Worm (Caenorhabditis elegans) whole organism, young adult: ENCODE measurements around the gene F47E1.2.

Experiments used
- B0019.2 ChIP-seq: fragments of 200-800 bp; sonication (Bioruptor generic); conservative IDR thresholded peaks from 2 replicates; pipeline ENCODE4 v1.3.6; 2022; ENCODE audit warnings: missing genetic modification reagents, missing genetic modification characterization, missing compliant biosample characterization
- B0035.1 ChIP-seq: sonication (generic microtip); optimal IDR thresholded peaks from 2 replicates; lab custom pipeline; 2016; ENCODE audit warnings: missing genetic modification characterization, mild to moderate bottlenecking, missing compliant biosample characterization, missing genotype, missing genetic modification reagents
- C17E4.6 ChIP-seq: fragments of 200-800 bp; sonication (Bioruptor generic); IDR thresholded peaks from 2 replicates; pipeline ENCODE4 v1.3.6; 2022; ENCODE audit warnings: missing genetic modification reagents, missing genetic modification characterization, missing compliant biosample characterization
- D2030.7 ChIP-seq: fragments of 200-800 bp; sonication (Bioruptor generic); IDR thresholded peaks from 2 replicates; pipeline ENCODE4 v1.3.6; 2022; ENCODE audit warnings: missing genetic modification reagents, missing genetic modification characterization, missing compliant biosample characterization
- F22D6.2 ChIP-seq: sonication (generic microtip); optimal IDR thresholded peaks from 2 replicates; lab custom pipeline; 2016; ENCODE audit warnings: mild to moderate bottlenecking, missing genetic modification characterization, missing compliant biosample characterization
- F37B4.10 ChIP-seq: fragments of 200-800 bp; sonication (Bioruptor generic); IDR thresholded peaks from 2 replicates; pipeline ENCODE4 v1.3.6; 2022; ENCODE audit warnings: missing genetic modification characterization, missing compliant biosample characterization
- F52B5.7 ChIP-seq: sonication (generic microtip); optimal IDR thresholded peaks from 2 replicates; lab custom pipeline; 2016; ENCODE audit warnings: mild to moderate bottlenecking, missing genetic modification characterization, missing compliant biosample characterization
- K11D2.4 ChIP-seq: fragments of 200-800 bp; sonication (Bioruptor generic); IDR thresholded peaks from 2 replicates; pipeline ENCODE4 v1.3.6; 2022; ENCODE audit warnings: missing genetic modification reagents, missing genetic modification characterization, missing compliant biosample characterization
- Y53G8AR.9 ChIP-seq: fragments of 200-800 bp; sonication (Bioruptor generic); conservative IDR thresholded peaks from 2 replicates; pipeline ENCODE4 v1.3.6; 2022; ENCODE audit warnings: missing genetic modification reagents, missing genetic modification characterization, missing compliant biosample characterization
- Y67H2A.10 ChIP-seq: fragments of 200-800 bp; sonication (Bioruptor generic); conservative IDR thresholded peaks from 2 replicates; pipeline ENCODE4 v1.3.6; 2022; ENCODE audit warnings: missing genetic modification reagents, missing genetic modification characterization, missing compliant biosample characterization
- akir-1 ChIP-seq: fragments of 200-800 bp; sonication (Bioruptor generic); optimal IDR thresholded peaks from 2 replicates; lab custom pipeline; 2018; ENCODE audit warnings: mild to moderate bottlenecking, missing genetic modification characterization, moderate library complexity, missing compliant biosample characterization
- atf-7 ChIP-seq: sonication (generic microtip); optimal IDR thresholded peaks from 2 replicates; lab custom pipeline; 2017; ENCODE audit warnings: mild to moderate bottlenecking, missing genetic modification characterization, missing compliant biosample characterization
- attf-3 ChIP-seq: fragments of 200-800 bp; sonication (Bioruptor generic); conservative IDR thresholded peaks from 2 replicates; pipeline ENCODE4 v1.3.6; 2022; ENCODE audit warnings: missing genetic modification reagents, missing genetic modification characterization, missing compliant biosample characterization
- attf-6 ChIP-seq: fragments of 200-800 bp; sonication (Bioruptor generic); IDR thresholded peaks from 2 replicates; pipeline ENCODE4 v1.3.6; 2022; ENCODE audit warnings: missing genetic modification reagents, missing genetic modification characterization, missing compliant biosample characterization
- bed-1 ChIP-seq: fragments of 200-800 bp; sonication (Bioruptor generic); IDR thresholded peaks from 2 replicates; pipeline ENCODE4 v1.3.6; 2022; ENCODE audit warnings: missing genetic modification reagents, missing genetic modification characterization, missing compliant biosample characterization
- bed-2 ChIP-seq: fragments of 200-800 bp; sonication (Bioruptor generic); IDR thresholded peaks from 2 replicates; pipeline ENCODE4 v1.3.6; 2022; ENCODE audit warnings: missing genetic modification reagents, missing genetic modification characterization, missing compliant biosample characterization
- cebp-2 ChIP-seq: fragments of 200-800 bp; sonication (Bioruptor generic); IDR thresholded peaks from 2 replicates; pipeline ENCODE4 v1.3.6; 2022; ENCODE audit warnings: missing genetic modification characterization, missing compliant biosample characterization
- ceh-100 ChIP-seq: fragments of 200-800 bp; sonication (Bioruptor generic); IDR thresholded peaks from 2 replicates; pipeline ENCODE4 v1.3.6; 2022; ENCODE audit warnings: missing genetic modification reagents, missing genetic modification characterization, missing compliant biosample characterization
- ceh-79 ChIP-seq: sonication (generic microtip); optimal IDR thresholded peaks from 2 replicates; lab custom pipeline; 2017; ENCODE audit warnings: mild to moderate bottlenecking, missing genetic modification characterization, missing compliant biosample characterization
- dox-1 ChIP-seq: fragments of 200-800 bp; sonication (Bioruptor generic); IDR thresholded peaks from 2 replicates; pipeline ENCODE4 v1.3.6; 2022; ENCODE audit warnings: missing genetic modification reagents, missing genetic modification characterization, missing compliant biosample characterization
- efl-1 ChIP-seq: fragments of 150-350 bp; optimal IDR thresholded peaks from 2 replicates; lab custom pipeline; 2014; ENCODE audit warnings: missing biosample characterization, missing genetic modification reagents, missing genetic modification characterization
- egl-44 ChIP-seq: fragments of 200-800 bp; sonication (Bioruptor generic); IDR thresholded peaks from 2 replicates; pipeline ENCODE4 v1.3.6; 2022; ENCODE audit warnings: missing genetic modification reagents, missing genetic modification characterization, missing compliant biosample characterization
- egrh-3 ChIP-seq: fragments of 200-800 bp; sonication (Bioruptor generic); IDR thresholded peaks from 2 replicates; pipeline ENCODE4 v1.3.6; 2022; ENCODE audit warnings: missing genetic modification reagents, missing genetic modification characterization, missing compliant biosample characterization
- hrde-1 ChIP-seq: sonication (generic microtip); optimal IDR thresholded peaks from 2 replicates; lab custom pipeline; 2016; ENCODE audit warnings: missing genetic modification characterization, mild to moderate bottlenecking, missing compliant biosample characterization, moderate library complexity, missing genotype, missing genetic modification reagents, borderline replicate concordance
- hsf-1 ChIP-seq: fragments of 200-800 bp; sonication (Bioruptor generic); IDR thresholded peaks from 2 replicates; pipeline ENCODE4 v1.3.6; 2022; ENCODE audit warnings: missing genetic modification reagents, missing genetic modification characterization, missing compliant biosample characterization
- lag-1 ChIP-seq: fragments of 200-800 bp; sonication (Bioruptor generic); IDR thresholded peaks from 2 replicates; pipeline ENCODE4 v1.3.6; 2022; ENCODE audit warnings: missing genetic modification reagents, missing genetic modification characterization, missing compliant biosample characterization
- lin-35 ChIP-seq, 3 experiments: fragments of 150-350 bp in 2 of 3; sonication (generic microtip) in 1 of 3; optimal IDR thresholded peaks; 2 replicates each; lab custom pipeline; 2014 to 2018; ENCODE audit warnings: missing biosample characterization in 3 of 3, missing genetic modification characterization in 3 of 3, missing genetic modification reagents in 3 of 3
- lin-54 ChIP-seq: fragments of 200-800 bp; sonication (Bioruptor generic); optimal IDR thresholded peaks from 2 replicates; lab custom pipeline; 2018; ENCODE audit warnings: mild to moderate bottlenecking, missing genetic modification characterization, missing compliant biosample characterization
- madf-6 ChIP-seq: fragments of 200-800 bp; sonication (Bioruptor generic); IDR thresholded peaks from 2 replicates; pipeline ENCODE4 v1.3.6; 2022; ENCODE audit warnings: missing genetic modification reagents, missing genetic modification characterization, missing compliant biosample characterization
- madf-8 ChIP-seq: fragments of 200-800 bp; sonication (Bioruptor generic); conservative IDR thresholded peaks from 2 replicates; pipeline ENCODE4 v1.3.6; 2022; ENCODE audit warnings: missing genetic modification reagents, missing genetic modification characterization, missing compliant biosample characterization
- mes-4 ChIP-seq: sonication (generic microtip); optimal IDR thresholded peaks from 2 replicates; lab custom pipeline; 2016; ENCODE audit warnings: missing genotype, missing genetic modification characterization, missing compliant biosample characterization
- mxl-1 ChIP-seq: sonication (generic microtip); optimal IDR thresholded peaks from 2 replicates; lab custom pipeline; 2016; ENCODE audit warnings: missing genetic modification characterization, missing compliant biosample characterization
- nfya-1 ChIP-seq: sonication (generic microtip); optimal IDR thresholded peaks from 2 replicates; lab custom pipeline; 2017; ENCODE audit warnings: antibody characterized with exemption, missing compliant biosample characterization, missing genetic modification characterization, borderline replicate concordance; ENCODE audit not compliant: insufficient read depth
- nhr-27 ChIP-seq: fragments of 200-800 bp; sonication (Bioruptor generic); optimal IDR thresholded peaks from 2 replicates; lab custom pipeline; 2018; ENCODE audit warnings: mild to moderate bottlenecking, missing genetic modification characterization, moderate library complexity, missing compliant biosample characterization
- nhr-90 ChIP-seq: sonication (generic microtip); optimal IDR thresholded peaks from 2 replicates; lab custom pipeline; 2016; ENCODE audit warnings: missing genotype, mild to moderate bottlenecking, missing genetic modification characterization, missing compliant biosample characterization
- pha-4 ChIP-seq: fragments of 150-350 bp; sonication (generic microtip); optimal IDR thresholded peaks from 2 replicates; lab custom pipeline; 2014; ENCODE audit warnings: missing biosample characterization, missing genetic modification reagents, missing genetic modification characterization
- rec-8 ChIP-seq, 2 experiments: sonication (generic microtip); optimal IDR thresholded peaks; 2 replicates each; lab custom pipeline; 2016; ENCODE audit warnings: mild to moderate bottlenecking in 2 of 2, missing genetic modification characterization in 2 of 2, missing genetic modification reagents in 2 of 2, missing genotype in 2 of 2, missing biosample characterization in 1 of 2, missing compliant biosample characterization in 1 of 2, moderate library complexity in 1 of 2
- sdz-38 ChIP-seq: sonication (generic microtip); optimal IDR thresholded peaks from 2 replicates; lab custom pipeline; 2016; ENCODE audit warnings: missing genotype, missing genetic modification characterization, missing compliant biosample characterization
- snpc-1.1 ChIP-seq: sonication (generic microtip); optimal IDR thresholded peaks from 2 replicates; lab custom pipeline; 2017; ENCODE audit warnings: missing genetic modification characterization, mild to moderate bottlenecking, missing compliant biosample characterization, antibody characterized with exemption, moderate library complexity, missing genotype, missing genetic modification reagents; ENCODE audit not compliant: insufficient read depth
- snpc-1.3 ChIP-seq: sonication (generic microtip); optimal IDR thresholded peaks from 2 replicates; lab custom pipeline; 2017; ENCODE audit warnings: missing genetic modification characterization, mild to moderate bottlenecking, missing compliant biosample characterization, antibody characterized with exemption, moderate library complexity, missing genotype, missing genetic modification reagents; ENCODE audit not compliant: insufficient read depth
- sptf-2 ChIP-seq: fragments of 200-800 bp; sonication (Bioruptor generic); optimal IDR thresholded peaks from 2 replicates; lab custom pipeline; 2018; ENCODE audit warnings: mild to moderate bottlenecking, missing genetic modification characterization, missing compliant biosample characterization
- tbp1 ChIP-seq: fragments of 200-800 bp; sonication (Bioruptor generic); optimal IDR thresholded peaks from 2 replicates; lab custom pipeline; 2018; ENCODE audit warnings: mild to moderate bottlenecking, missing genetic modification characterization, missing compliant biosample characterization
- unc-130 ChIP-seq: sonication (generic microtip); optimal IDR thresholded peaks from 2 replicates; lab custom pipeline; 2016; ENCODE audit warnings: missing genetic modification reagents, missing genetic modification characterization, missing compliant biosample characterization
- zim-3 ChIP-seq: sonication (generic microtip); optimal IDR thresholded peaks from 2 replicates; lab custom pipeline; 2017; ENCODE audit warnings: mild to moderate bottlenecking, missing genetic modification characterization, moderate library complexity, missing compliant biosample characterization
- ztf-22 ChIP-seq: fragments of 200-800 bp; sonication (Bioruptor generic); optimal IDR thresholded peaks from 2 replicates; lab custom pipeline; 2018; ENCODE audit warnings: mild to moderate bottlenecking, missing genetic modification characterization, moderate library complexity, missing compliant biosample characterization
- ztf-26 ChIP-seq: sonication (generic microtip); optimal IDR thresholded peaks from 2 replicates; lab custom pipeline; 2017; ENCODE audit warnings: missing genetic modification characterization, missing compliant biosample characterization
- ztf-3 ChIP-seq: fragments of 200-800 bp; sonication (Bioruptor generic); optimal IDR thresholded peaks from 2 replicates; lab custom pipeline; 2018; ENCODE audit warnings: mild to moderate bottlenecking, missing genetic modification characterization, missing compliant biosample characterization

The F47E1.2 gene

DNA sequence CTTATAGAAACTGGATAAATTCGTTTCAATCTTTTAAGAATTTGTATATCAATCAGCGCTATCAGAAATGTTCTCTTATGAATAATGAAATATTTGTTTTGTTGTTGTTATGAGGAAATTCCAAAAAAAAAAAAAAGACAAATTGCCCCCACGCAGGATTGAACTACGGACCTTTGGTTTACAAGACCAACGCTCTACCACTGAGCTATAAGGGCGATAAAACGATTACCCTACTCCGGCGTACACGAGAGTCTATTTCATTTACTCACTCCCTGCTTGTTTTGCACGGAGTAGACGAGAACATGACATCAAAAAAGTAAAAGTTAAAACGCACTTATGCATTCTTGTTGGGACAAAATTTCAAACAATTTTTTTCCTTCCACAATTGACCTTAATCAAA is 33.2 kb upstream of the F47E1.2 start (continued):
- TF ChIP-seq hrde-1 (tag; lab: Kevin White, UChicago) (no peak), efl-1 (peak; percentile 11), sptf-2 (GFP tag; lab: Kevin White, UChicago) (peak; percentile 76), mxl-1 (tag; lab: Kevin White, UChicago) (peak; percentile 76), ztf-3 (GFP tag; lab: Kevin White, UChicago) (no peak), pha-4 (tag; lab: Kevin White, UChicago) (no peak), lin-54 (GFP tag; lab: Kevin White, UChicago) (peak; percentile 35), ceh-100 (GFP tag; lab: Robert Waterston, UW) (peak; percentile 64), F52B5.7 (tag; lab: Kevin White, UChicago) (no peak), dox-1 (GFP tag; lab: Robert Waterston, UW) (no peak; the same call in 1 of the 2 replicates), madf-6 (GFP tag; lab: Robert Waterston, UW) (no peak), sdz-38 (tag; lab: Kevin White, UChicago) (peak; percentile 19), akir-1 (GFP tag; lab: Kevin White, UChicago) (no peak), zim-3 (peak; percentile 64), Y67H2A.10 (no peak), bed-2 (GFP tag; lab: Robert Waterston, UW) (0 out of 2 replicates have a peak, but pooled peaks have one; percentile 56), ztf-26 (tag; lab: Kevin White, UChicago) (peak; percentile 27), F22D6.2 (tag; lab: Kevin White, UChicago) (peak; percentile 31), hsf-1 (no peak), rec-8 (tag; optimal IDR thresholded peaks at IDR 0.05; lab: Kevin White, UChicago) (peak; percentile 84 to 94), nfya-1 (tag; lab: Kevin White, UChicago) (no peak), K11D2.4 (GFP tag; lab: Robert Waterston, UW) (peak; percentile 64; the same call in 1 of the 2 replicates), D2030.7 (GFP tag; lab: Robert Waterston, UW) (peak; percentile 74), lin-35 (GFP tag; optimal IDR thresholded peaks at IDR 0.05; lab: Kevin White, UChicago) (no peak), madf-8 (GFP tag; lab: Robert Waterston, UW) (0 out of 2 replicates have a peak, but pooled peaks have one; percentile 16), C17E4.6 (GFP tag; lab: Robert Waterston, UW) (0 out of 2 replicates have a peak, but pooled peaks have one; percentile 16), B0035.1 (tag; lab: Kevin White, UChicago) (peak; percentile 77), Y53G8AR.9 (GFP tag; lab: Robert Waterston, UW) (no peak), tbp1 (peak; percentile 95), nhr-90 (peak; percentile 88), nhr-27 (tag; lab: Kevin White, UChicago) (no peak), egrh-3 (GFP tag; lab: Robert Waterston, UW) (no peak; the same call in 1 of the 2 replicates), lag-1 (GFP tag; lab: Robert Waterston, UW) (no peak), ceh-79 (tag; lab: Kevin White, UChicago) (peak; percentile 81), ztf-22 (GFP tag; lab: Kevin White, UChicago) (no peak), mes-4 (tag; lab: Kevin White, UChicago) (peak; percentile 79), bed-1 (GFP tag; lab: Robert Waterston, UW) (peak; percentile 80; the same call in 1 of the 2 replicates), cebp-2 (GFP tag; lab: Robert Waterston, UW) (peak; percentile 93), snpc-1.3 (tag; lab: Kevin White, UChicago) (peak; percentile 68), unc-130 (GFP tag; lab: Kevin White, UChicago) (peak; percentile 18), B0019.2 (peak; percentile 38; the same call in 1 of the 2 replicates), attf-3 (GFP tag; lab: Robert Waterston, UW) (no peak), atf-7 (peak; percentile 30), snpc-1.1 (tag; lab: Kevin White, UChicago) (no peak), egl-44 (GFP tag; lab: Robert Waterston, UW) (no peak; the same call in 1 of the 2 replicates), F37B4.10 (GFP tag; lab: Robert Waterston, UW) (no peak), attf-6 (no peak)
